Fruit fly (Drosophila melanogaster): Measurements from ENCODE around the gene Flad1.

- TF ChIP-seq usp (GFP tag; optimal IDR thresholded peaks at IDR 0.05) (no peak), woc (GFP tag; optimal IDR thresholded peaks at IDR 0.05) (no peak), Abd-B (GFP tag; optimal IDR thresholded peaks at IDR 0.05) (no peak), Rel (GFP tag; optimal IDR thresholded peaks at IDR 0.05) (no peak), Rel (tag; optimal IDR thresholded peaks at IDR 0.05) (no peak), Myc (optimal IDR thresholded peaks at IDR 0.05) (no peak), tai (GFP tag; optimal IDR thresholded peaks at IDR 0.05) (no peak)
These were observed 14.2 kb downstream of the Flad1 start for dm6 chrX:12889075-12889474.
